Worm (Caenorhabditis elegans) whole organism, L1 larva: ENCODE results near the gene emb-8.

Experiments
- C04F5.9 ChIP-seq: sonication (generic microtip); optimal IDR thresholded peaks from 2 replicates; lab custom pipeline; 2016; ENCODE audit warnings: missing genetic modification characterization, missing compliant biosample characterization
- C16A3.4 ChIP-seq: fragments of 150-350 bp; optimal IDR thresholded peaks from 2 replicates; lab custom pipeline; 2014; ENCODE audit warnings: missing biosample characterization, missing genetic modification characterization
- F16B12.6 ChIP-seq: fragments of 150-350 bp; optimal IDR thresholded peaks from 2 replicates; lab custom pipeline; 2014; ENCODE audit warnings: missing biosample characterization, missing genetic modification characterization
- Y116A8C.19 ChIP-seq: sonication (generic microtip); optimal IDR thresholded peaks from 2 replicates; lab custom pipeline; 2016; ENCODE audit warnings: missing compliant biosample characterization, missing genetic modification characterization, borderline replicate concordance
- aha-1 ChIP-seq: fragments of 150-350 bp; optimal IDR thresholded peaks from 2 replicates; lab custom pipeline; 2014; ENCODE audit warnings: missing biosample characterization, missing genetic modification characterization
- alr-1 ChIP-seq: fragments of 200-800 bp; sonication (Bioruptor generic); optimal IDR thresholded peaks from 2 replicates; lab custom pipeline; 2018; ENCODE audit warnings: borderline replicate concordance, mild to moderate bottlenecking, missing genetic modification characterization, missing compliant biosample characterization
- aly-2 ChIP-seq: fragments of 150-350 bp; optimal IDR thresholded peaks from 2 replicates; lab custom pipeline; 2014; ENCODE audit warnings: missing biosample characterization, missing genetic modification characterization
- blmp-1 ChIP-seq: fragments of 150-350 bp; optimal IDR thresholded peaks from 2 replicates; lab custom pipeline; 2014; ENCODE audit warnings: missing biosample characterization, missing genetic modification characterization
- ceh-8 ChIP-seq: fragments of 200-800 bp; sonication (Bioruptor generic); optimal IDR thresholded peaks from 2 replicates; lab custom pipeline; 2018; ENCODE audit warnings: mild to moderate bottlenecking, missing genetic modification characterization, moderate library complexity, missing compliant biosample characterization
- ceh-82 ChIP-seq, 3 experiments: fragments of 150-350 bp in 1 of 3; sonication (generic microtip) in 2 of 3; optimal IDR thresholded peaks; 2 replicates each; lab custom pipeline; 2014 to 2017; ENCODE audit warnings: missing biosample characterization in 3 of 3, missing genetic modification characterization in 3 of 3
- ceh-88 ChIP-seq: fragments of 200-800 bp; sonication (Bioruptor generic); IDR thresholded peaks from 2 replicates; pipeline ENCODE4 v1.3.6; 2022; ENCODE audit warnings: missing genetic modification characterization, missing compliant biosample characterization
- ceh-90 ChIP-seq: sonication (generic microtip); optimal IDR thresholded peaks from 2 replicates; lab custom pipeline; 2016; ENCODE audit warnings: missing genetic modification characterization, missing compliant biosample characterization
- ces-1 ChIP-seq: fragments of 150-350 bp; optimal IDR thresholded peaks from 2 replicates; lab custom pipeline; 2014; ENCODE audit warnings: missing biosample characterization, missing genetic modification reagents, missing genetic modification characterization
- dpl-1 ChIP-seq, 3 experiments: fragments of 150-350 bp in 2 of 3; sonication (generic microtip) in 1 of 3; optimal IDR thresholded peaks; 2 replicates each; lab custom pipeline; 2014 to 2017; ENCODE audit warnings: missing biosample characterization in 3 of 3, missing genetic modification characterization in 3 of 3, missing genetic modification reagents in 3 of 3
- dsc-1 ChIP-seq: sonication (generic microtip); optimal IDR thresholded peaks from 2 replicates; lab custom pipeline; 2016; ENCODE audit warnings: mild to moderate bottlenecking, missing genetic modification characterization, missing compliant biosample characterization
- efl-1 ChIP-seq, 4 experiments: fragments of 150-350 bp; optimal IDR thresholded peaks in 3 of 4; peaks in 1 of 4; 1 replicate in 1 of 4; 2 replicates in 3 of 4; lab custom pipeline; 2014; ENCODE audit warnings: missing biosample characterization in 2 of 4, missing genetic modification characterization in 2 of 4, missing genetic modification reagents in 2 of 4
- efl-3 ChIP-seq: fragments of 200-800 bp; sonication (Bioruptor generic); optimal IDR thresholded peaks from 2 replicates; lab custom pipeline; 2018; ENCODE audit warnings: mild to moderate bottlenecking, missing genetic modification characterization, missing compliant biosample characterization
- egl-13 ChIP-seq: sonication (generic microtip); optimal IDR thresholded peaks from 2 replicates; lab custom pipeline; 2016; ENCODE audit warnings: missing genotype, missing genetic modification reagents, missing genetic modification characterization, missing compliant biosample characterization
- elt-3 ChIP-seq, 6 experiments: fragments of 150-350 bp in 1 of 6; sonication (generic microtip); optimal IDR thresholded peaks; 2 replicates each; lab custom pipeline; 2017 to 2018; ENCODE audit warnings: missing biosample characterization in 6 of 6, missing genetic modification characterization in 6 of 6, inconsistent platforms in 1 of 6
- fkh-4 ChIP-seq: sonication (generic microtip); optimal IDR thresholded peaks from 2 replicates; lab custom pipeline; 2016; ENCODE audit warnings: missing compliant biosample characterization, missing genetic modification characterization, borderline replicate concordance
- fos-1 ChIP-seq: fragments of 150-350 bp; optimal IDR thresholded peaks from 2 replicates; lab custom pipeline; 2014; ENCODE audit warnings: missing biosample characterization, missing genetic modification characterization
- hlh-4 ChIP-seq: sonication (generic microtip); optimal IDR thresholded peaks from 2 replicates; lab custom pipeline; 2016; ENCODE audit warnings: mild to moderate bottlenecking, missing genetic modification characterization, missing compliant biosample characterization
- hpl-2 ChIP-seq: fragments of 150-350 bp; optimal IDR thresholded peaks from 2 replicates; lab custom pipeline; 2014; ENCODE audit warnings: missing biosample characterization, missing genetic modification reagents, missing genetic modification characterization
- jun-1 ChIP-seq: fragments of 150-350 bp; optimal IDR thresholded peaks from 2 replicates; lab custom pipeline; 2014; ENCODE audit warnings: missing biosample characterization, missing genetic modification reagents, missing genetic modification characterization
- lin-13 ChIP-seq: fragments of 150-350 bp; optimal IDR thresholded peaks from 2 replicates; lab custom pipeline; 2014; ENCODE audit warnings: missing biosample characterization, missing genetic modification reagents, missing genetic modification characterization
- lin-14 ChIP-seq: fragments of 200-800 bp; sonication (Bioruptor generic); optimal IDR thresholded peaks from 2 replicates; lab custom pipeline; 2018; ENCODE audit warnings: mild to moderate bottlenecking, missing genetic modification characterization, moderate library complexity, missing compliant biosample characterization
- lin-15B ChIP-seq: fragments of 150-350 bp; sonication (generic microtip); optimal IDR thresholded peaks from 3 replicates; lab custom pipeline; 2014; ENCODE audit warnings: missing biosample characterization, missing genetic modification characterization
- lin-35 ChIP-seq, 2 experiments: fragments of 150-350 bp; optimal IDR thresholded peaks; 2 replicates each; lab custom pipeline; 2014; ENCODE audit warnings: missing biosample characterization in 2 of 2, missing genetic modification characterization in 2 of 2, missing genetic modification reagents in 2 of 2
- lin-39 ChIP-seq: fragments of 150-350 bp; optimal IDR thresholded peaks from 2 replicates; lab custom pipeline; 2014; ENCODE audit warnings: missing biosample characterization, missing genetic modification reagents, missing genetic modification characterization
- lsy-2 ChIP-seq, 2 experiments: fragments of 150-350 bp; optimal IDR thresholded peaks; 2 replicates each; lab custom pipeline; 2014; ENCODE audit warnings: missing biosample characterization in 2 of 2, missing genetic modification characterization in 2 of 2
- mdl-1 ChIP-seq, 2 experiments: fragments of 150-350 bp; optimal IDR thresholded peaks; 2 replicates each; lab custom pipeline; 2014 to 2017; ENCODE audit warnings: missing biosample characterization in 2 of 2, missing genetic modification characterization in 2 of 2, inconsistent platforms in 1 of 2
- nhr-11 ChIP-seq: fragments of 150-350 bp; optimal IDR thresholded peaks from 2 replicates; lab custom pipeline; 2014; ENCODE audit warnings: missing biosample characterization, missing genetic modification characterization
- nhr-19 ChIP-seq: fragments of 200-800 bp; sonication (Bioruptor generic); conservative IDR thresholded peaks from 2 replicates; pipeline ENCODE4 v1.3.6; 2022; ENCODE audit warnings: missing genetic modification characterization, missing compliant biosample characterization
- nhr-20 ChIP-seq: sonication (generic microtip); optimal IDR thresholded peaks from 2 replicates; lab custom pipeline; 2016; ENCODE audit warnings: mild to moderate bottlenecking, missing genetic modification characterization, missing compliant biosample characterization
- nhr-237 ChIP-seq: fragments of 150-350 bp; optimal IDR thresholded peaks from 2 replicates; lab custom pipeline; 2014; ENCODE audit warnings: missing biosample characterization, missing genetic modification characterization
- nhr-47 ChIP-seq: sonication (generic microtip); optimal IDR thresholded peaks from 2 replicates; lab custom pipeline; 2016; ENCODE audit warnings: mild to moderate bottlenecking, missing genetic modification characterization, moderate library complexity, missing compliant biosample characterization
- nhr-71 ChIP-seq: sonication (generic microtip); optimal IDR thresholded peaks from 2 replicates; lab custom pipeline; 2016; ENCODE audit warnings: mild to moderate bottlenecking, missing genetic modification characterization, moderate library complexity, missing compliant biosample characterization
- nhr-77 ChIP-seq: fragments of 150-350 bp; optimal IDR thresholded peaks from 2 replicates; lab custom pipeline; 2014; ENCODE audit warnings: missing biosample characterization, missing genetic modification characterization
- nhr-84 ChIP-seq: sonication (generic microtip); optimal IDR thresholded peaks from 2 replicates; lab custom pipeline; 2017; ENCODE audit warnings: missing biosample characterization, missing genetic modification characterization
- nhr-85 ChIP-seq: sonication (generic microtip); peaks from one replicate; lab custom pipeline; 2016; ENCODE audit warnings: missing genetic modification characterization, inconsistent platforms, missing compliant biosample characterization
- pqm-1 ChIP-seq: sonication (generic microtip); optimal IDR thresholded peaks from 3 replicates; lab custom pipeline; 2017; ENCODE audit warnings: missing biosample characterization, missing genetic modification characterization
- snpc-4 ChIP-seq: fragments of 150-350 bp; optimal IDR thresholded peaks from 2 replicates; lab custom pipeline; 2014; ENCODE audit warnings: missing biosample characterization, missing genetic modification characterization
- snu-23 ChIP-seq: sonication (generic microtip); optimal IDR thresholded peaks from 2 replicates; lab custom pipeline; 2016; ENCODE audit warnings: missing genetic modification characterization, missing compliant biosample characterization
- tlp-1 ChIP-seq: fragments of 150-350 bp; optimal IDR thresholded peaks from 2 replicates; lab custom pipeline; 2014; ENCODE audit warnings: missing biosample characterization, missing genetic modification characterization
- vab-15 ChIP-seq: sonication (generic microtip); optimal IDR thresholded peaks from 2 replicates; lab custom pipeline; 2017; ENCODE audit warnings: missing genotype, mild to moderate bottlenecking, missing genetic modification characterization, missing compliant biosample characterization
- zag-1 ChIP-seq: fragments of 150-350 bp; optimal IDR thresholded peaks from 2 replicates; lab custom pipeline; 2014; ENCODE audit warnings: missing biosample characterization, missing genetic modification characterization
- zip-4 ChIP-seq: fragments of 200-800 bp; sonication (Bioruptor generic); optimal IDR thresholded peaks from 2 replicates; lab custom pipeline; 2018; ENCODE audit warnings: mild to moderate bottlenecking, missing genetic modification characterization, moderate library complexity, missing compliant biosample characterization

The emb-8 gene

ce11 chrIII:5195690-5196089, 3.8 kb downstream of the emb-8 start, which contains the start of gene moc-6:
Gene moc-6, plus strand, starts transcription at chrIII:5195990.
- peak; percentile 26 for TF ChIP-seq nhr-85 (tag; lab: Kevin White, UChicago)
- TF ChIP-seq lin-39 (tag; lab: Kevin White, UChicago), result no peak
- no peak for TF ChIP-seq lin-35 (GFP tag; optimal IDR thresholded peaks at IDR 0.05; lab: Kevin White, UChicago)
- TF ChIP-seq elt-3 (tag; optimal IDR thresholded peaks at IDR 0.05; lab: Kevin White, UChicago), result peak in 1 of 6 experiments; percentile 10
- no peak for TF ChIP-seq lsy-2 (tag; optimal IDR thresholded peaks at IDR 0.05; lab: Kevin White, UChicago)
- TF ChIP-seq efl-1 (optimal IDR thresholded peaks at IDR 0.05; lab: Kevin White, UChicago), result no peak
- peak in 1 of 2 experiments; percentile 66 for TF ChIP-seq efl-1 (GFP tag; optimal IDR thresholded peaks at IDR 0.05 in 1 of 2; lab: Kevin White, UChicago)
- no peak for TF ChIP-seq tlp-1
- no peak for TF ChIP-seq ceh-90
- no peak for TF ChIP-seq nhr-11
- TF ChIP-seq, all 84 proteins: peak for 3

- no peak for TF ChIP-seq hlh-4 (tag; lab: Kevin White, UChicago)
- TF ChIP-seq C16A3.4 (tag; lab: Kevin White, UChicago), result no peak
- TF ChIP-seq alr-1 (tag; lab: Kevin White, UChicago), result no peak
- no peak for TF ChIP-seq nhr-77 (tag; lab: Kevin White, UChicago)
- TF ChIP-seq nhr-85 (tag; lab: Kevin White, UChicago), result no peak
- no peak for TF ChIP-seq zip-4 (GFP tag; lab: Kevin White, UChicago)
- TF ChIP-seq efl-3 (GFP tag; lab: Kevin White, UChicago), result no peak
- TF ChIP-seq ceh-88, result no peak
- peak; percentile 26 to 46 (median 27) for TF ChIP-seq dpl-1 (GFP tag; optimal IDR thresholded peaks at IDR 0.05; lab: Kevin White, UChicago)
- TF ChIP-seq zag-1 (tag; lab: Kevin White, UChicago), result no peak
- peak in 1 of 2 experiments; percentile 53 for TF ChIP-seq lin-35 (GFP tag; optimal IDR thresholded peaks at IDR 0.05; lab: Kevin White, UChicago)
- no peak for TF ChIP-seq egl-13 (tag; lab: Kevin White, UChicago)
- no peak for TF ChIP-seq lin-13
- TF ChIP-seq lsy-2 (tag; optimal IDR thresholded peaks at IDR 0.05; lab: Kevin White, UChicago), result peak in 1 of 2 experiments; percentile 54
- no peak for TF ChIP-seq Y116A8C.19 (tag; lab: Kevin White, UChicago)
- peak; percentile 12 to 16 for TF ChIP-seq efl-1 (optimal IDR thresholded peaks at IDR 0.05; lab: Kevin White, UChicago)
- peak in 1 of 2 experiments; percentile 7 for TF ChIP-seq efl-1 (GFP tag; optimal IDR thresholded peaks at IDR 0.05 in 1 of 2; lab: Kevin White, UChicago)
- no peak for TF ChIP-seq aha-1
- no peak for TF ChIP-seq ces-1
- TF ChIP-seq lin-15B (tag; lab: Kevin White, UChicago), result no peak
- no peak for TF ChIP-seq snpc-4
- TF ChIP-seq blmp-1 (tag; lab: Kevin White, UChicago), result peak; percentile 53
- TF ChIP-seq F16B12.6 (tag; lab: Kevin White, UChicago), result no peak
- no peak for TF ChIP-seq dsc-1 (tag; lab: Kevin White, UChicago)
- no peak for TF ChIP-seq mdl-1 (tag; optimal IDR thresholded peaks at IDR 0.05; lab: Kevin White, UChicago)
- no peak for TF ChIP-seq jun-1 (tag; lab: Kevin White, UChicago)
- TF ChIP-seq nhr-237, result no peak
Measured at ce11 chrIII:5193266-5193665, 6.2 kb downstream of the emb-8 start.

- TF ChIP-seq zip-4 (GFP tag; lab: Kevin White, UChicago), result no peak
- no peak for TF ChIP-seq nhr-84 (tag; lab: Kevin White, UChicago)
- TF ChIP-seq hpl-2 (GFP tag; lab: Kevin White, UChicago), result no peak
- peak; percentile 21 for TF ChIP-seq lin-14 (GFP tag; lab: Kevin White, UChicago)
- peak; percentile 49 for TF ChIP-seq C16A3.4 (tag; lab: Kevin White, UChicago)
- no peak for TF ChIP-seq pqm-1 (tag; lab: Kevin White, UChicago)
- no peak for TF ChIP-seq ceh-8 (GFP tag; lab: Kevin White, UChicago)
- TF ChIP-seq dpl-1 (GFP tag; optimal IDR thresholded peaks at IDR 0.05; lab: Kevin White, UChicago), result peak; percentile 62 to 82 (median 63)
- peak; percentile 62 for TF ChIP-seq lin-15B (tag; lab: Kevin White, UChicago)
- TF ChIP-seq vab-15 (tag; lab: Kevin White, UChicago), result peak; percentile 12
- TF ChIP-seq aly-2 (tag; lab: Kevin White, UChicago), result no peak
- no peak for TF ChIP-seq nhr-47 (tag; lab: Kevin White, UChicago)
- TF ChIP-seq aha-1, result no peak
- TF ChIP-seq fos-1 (tag; lab: Kevin White, UChicago), result no peak
- no peak for TF ChIP-seq jun-1 (tag; lab: Kevin White, UChicago)
- TF ChIP-seq ceh-82 (tag; optimal IDR thresholded peaks at IDR 0.05; lab: Kevin White, UChicago), result no peak
- peak; percentile 16 for TF ChIP-seq snu-23 (GFP tag; lab: Kevin White, UChicago)
- TF ChIP-seq blmp-1 (tag; lab: Kevin White, UChicago), result peak; percentile 43
- no peak for TF ChIP-seq nhr-237
- no peak for TF ChIP-seq fkh-4 (tag; lab: Kevin White, UChicago)
- no peak for TF ChIP-seq nhr-71
- no peak for TF ChIP-seq C04F5.9 (tag; lab: Kevin White, UChicago)
- TF ChIP-seq nhr-20 (tag; lab: Kevin White, UChicago), result no peak
- TF ChIP-seq nhr-19 (GFP tag; lab: Robert Waterston, UW), result no peak
- no peak for TF ChIP-seq nhr-85 (tag; lab: Kevin White, UChicago)
- no peak for TF ChIP-seq lin-13
- peak; percentile 76 to 82 for TF ChIP-seq lin-35 (GFP tag; optimal IDR thresholded peaks at IDR 0.05; lab: Kevin White, UChicago)
Measured at ce11 chrIII:5190671-5191174, 8.8 kb downstream of the emb-8 start, which contains the start of gene hira-1. Gene hira-1, plus strand, starts transcription at chrIII:5191124.
